Worm (Caenorhabditis elegans) whole organism, L4 larva: ENCODE measurements around the gene tag-307.

Experiments used
- F44E2.7 ChIP-seq: fragments of 200-800 bp; sonication (Bioruptor generic); IDR thresholded peaks from 2 replicates; pipeline ENCODE4 v2.1.2; 2022; ENCODE audit warnings: missing genetic modification characterization, missing compliant biosample characterization
- F49E8.2 ChIP-seq: sonication (generic microtip); optimal IDR thresholded peaks from 2 replicates; lab custom pipeline; 2016; ENCODE audit warnings: missing compliant biosample characterization, mild to moderate bottlenecking, missing genetic modification characterization, borderline replicate concordance
- R02D3.7 ChIP-seq: fragments of 150-350 bp; sonication (generic microtip); optimal IDR thresholded peaks from 3 replicates; lab custom pipeline; 2014; ENCODE audit warnings: missing biosample characterization, missing genetic modification characterization
- T20F7.1 ChIP-seq: fragments of 200-800 bp; sonication (Bioruptor generic); optimal IDR thresholded peaks from 2 replicates; lab custom pipeline; 2018; ENCODE audit warnings: mild to moderate bottlenecking, missing genetic modification characterization, missing compliant biosample characterization
- Y5F2A.4 ChIP-seq: fragments of 200-800 bp; sonication (Bioruptor generic); optimal IDR thresholded peaks from 2 replicates; lab custom pipeline; 2018; ENCODE audit warnings: mild to moderate bottlenecking, missing genetic modification characterization, missing compliant biosample characterization
- Y75B8A.6 ChIP-seq: fragments of 200-800 bp; sonication (Bioruptor generic); IDR thresholded peaks from 2 replicates; pipeline ENCODE4 v1.3.6; 2022; ENCODE audit warnings: missing genetic modification reagents, missing genetic modification characterization, missing compliant biosample characterization
- ZK337.2 ChIP-seq: fragments of 200-800 bp; sonication (Bioruptor generic); IDR thresholded peaks from 2 replicates; pipeline ENCODE4 v1.3.6; 2022; ENCODE audit warnings: missing genetic modification reagents, missing genetic modification characterization, missing compliant biosample characterization
- aha-1 ChIP-seq: fragments of 150-350 bp; peaks from one replicate; lab custom pipeline; 2014; ENCODE audit warnings: missing biosample characterization, missing genetic modification characterization
- aly-2 ChIP-seq: sonication (generic microtip); optimal IDR thresholded peaks from 2 replicates; lab custom pipeline; 2018; ENCODE audit warnings: missing biosample characterization, missing genetic modification characterization
- ama-1 ChIP-seq: fragments of 150-350 bp; optimal IDR thresholded peaks from 2 replicates; lab custom pipeline; 2014; ENCODE audit warnings: inconsistent platforms, mixed read lengths
- attf-4 ChIP-seq: sonication (generic microtip); optimal IDR thresholded peaks from 3 replicates; lab custom pipeline; 2017; ENCODE audit warnings: missing biosample characterization, missing genetic modification characterization
- ceh-62 ChIP-seq: sonication (generic microtip); optimal IDR thresholded peaks from 2 replicates; lab custom pipeline; 2017; ENCODE audit warnings: missing biosample characterization, missing genetic modification characterization
- ceh-82 ChIP-seq: sonication (generic microtip); optimal IDR thresholded peaks from 2 replicates; lab custom pipeline; 2017; ENCODE audit warnings: missing biosample characterization, missing genetic modification characterization
- cey-2 ChIP-seq: sonication (generic microtip); optimal IDR thresholded peaks from 3 replicates; lab custom pipeline; 2017; ENCODE audit warnings: missing genetic modification characterization, mild to moderate bottlenecking, missing compliant biosample characterization, antibody characterized with exemption, borderline replicate concordance; ENCODE audit not compliant: insufficient read depth
- ctbp-1 ChIP-seq: fragments of 200-800 bp; sonication (Bioruptor generic); IDR thresholded peaks from 2 replicates; pipeline ENCODE4 v1.3.6; 2022; ENCODE audit warnings: missing genetic modification reagents, missing genetic modification characterization, missing compliant biosample characterization
- dmd-9 ChIP-seq: fragments of 200-800 bp; sonication (Bioruptor generic); IDR thresholded peaks from 2 replicates; pipeline ENCODE4 v1.3.6; 2022; ENCODE audit warnings: missing genetic modification reagents, missing genetic modification characterization, missing compliant biosample characterization
- dve-1 ChIP-seq: sonication (generic microtip); optimal IDR thresholded peaks from 2 replicates; lab custom pipeline; 2017; ENCODE audit warnings: antibody characterized with exemption, mild to moderate bottlenecking, missing genetic modification characterization, missing compliant biosample characterization; ENCODE audit not compliant: insufficient read depth
- egl-27 ChIP-seq: sonication (generic microtip); optimal IDR thresholded peaks from 3 replicates; lab custom pipeline; 2017; ENCODE audit warnings: missing biosample characterization, missing genetic modification reagents, missing genetic modification characterization
- fos-1 ChIP-seq: fragments of 150-350 bp; optimal IDR thresholded peaks from 2 replicates; lab custom pipeline; 2014; ENCODE audit warnings: missing biosample characterization, missing genetic modification characterization
- gei-8 ChIP-seq: fragments of 200-800 bp; sonication (Bioruptor generic); optimal IDR thresholded peaks from 2 replicates; lab custom pipeline; 2018; ENCODE audit warnings: mild to moderate bottlenecking, missing genetic modification characterization, missing compliant biosample characterization
- hlh-30 ChIP-seq: sonication (generic microtip); optimal IDR thresholded peaks from 2 replicates; lab custom pipeline; 2017; ENCODE audit warnings: antibody characterized with exemption, mild to moderate bottlenecking, missing genetic modification characterization, missing compliant biosample characterization; ENCODE audit not compliant: insufficient read depth
- lim-7 ChIP-seq: fragments of 200-800 bp; sonication (Bioruptor generic); IDR thresholded peaks from 2 replicates; pipeline ENCODE4 v1.3.6; 2022; ENCODE audit warnings: missing genetic modification characterization, missing compliant biosample characterization
- lin-13 ChIP-seq: fragments of 150-350 bp; optimal IDR thresholded peaks from 2 replicates; lab custom pipeline; 2014; ENCODE audit warnings: missing biosample characterization, missing genetic modification reagents, missing genetic modification characterization
- lin-29 ChIP-seq: fragments of 200-800 bp; sonication (Bioruptor generic); IDR thresholded peaks from 2 replicates; pipeline ENCODE4 v1.3.6; 2022; ENCODE audit warnings: missing genetic modification reagents, missing genetic modification characterization, missing compliant biosample characterization
- madf-5 ChIP-seq, 2 experiments: fragments of 200-800 bp; sonication (Bioruptor generic); IDR thresholded peaks; 2 replicates each; pipeline ENCODE4 v1.3.6; 2022; ENCODE audit warnings: missing compliant biosample characterization in 2 of 2, missing genetic modification characterization in 2 of 2
- mep-1 ChIP-seq: fragments of 150-350 bp; sonication (generic microtip); optimal IDR thresholded peaks from 3 replicates; lab custom pipeline; 2014; ENCODE audit warnings: missing biosample characterization, missing genetic modification characterization
- mes-2 ChIP-seq: sonication (generic microtip); optimal IDR thresholded peaks from 2 replicates; lab custom pipeline; 2016; ENCODE audit warnings: missing genotype, mild to moderate bottlenecking, missing genetic modification characterization, missing compliant biosample characterization; ENCODE audit not compliant: poor library complexity, severe bottlenecking
- mxl-2 ChIP-seq: fragments of 200-800 bp; sonication (Bioruptor generic); conservative IDR thresholded peaks from 2 replicates; pipeline ENCODE4 v1.3.6; 2022; ENCODE audit warnings: missing genetic modification reagents, missing genetic modification characterization, missing compliant biosample characterization
- mxl-3 ChIP-seq: fragments of 200-800 bp; sonication (Bioruptor generic); optimal IDR thresholded peaks from 2 replicates; lab custom pipeline; 2018; ENCODE audit warnings: mild to moderate bottlenecking, missing genetic modification characterization, missing compliant biosample characterization
- nhr-11 ChIP-seq: fragments of 150-350 bp; optimal IDR thresholded peaks from 2 replicates; lab custom pipeline; 2014; ENCODE audit warnings: missing biosample characterization, missing genetic modification characterization
- nhr-237 ChIP-seq: sonication (generic microtip); optimal IDR thresholded peaks from 2 replicates; lab custom pipeline; 2017; ENCODE audit warnings: missing biosample characterization, missing genetic modification characterization
- nhr-25 ChIP-seq: sonication (generic microtip); optimal IDR thresholded peaks from 2 replicates; lab custom pipeline; 2017; ENCODE audit warnings: missing genetic modification characterization, mild to moderate bottlenecking, missing compliant biosample characterization, antibody characterized with exemption, moderate library complexity, borderline replicate concordance; ENCODE audit not compliant: insufficient read depth
- nhr-28 ChIP-seq: fragments of 150-350 bp; optimal IDR thresholded peaks from 2 replicates; lab custom pipeline; 2014; ENCODE audit warnings: missing biosample characterization, missing genetic modification characterization
- nhr-41 ChIP-seq: fragments of 200-800 bp; sonication (Bioruptor generic); IDR thresholded peaks from 2 replicates; pipeline ENCODE4 v1.3.6; 2022; ENCODE audit warnings: missing genetic modification reagents, missing genetic modification characterization, missing compliant biosample characterization
- nhr-42 ChIP-seq: fragments of 200-800 bp; sonication (Bioruptor generic); IDR thresholded peaks from 2 replicates; pipeline ENCODE4 v1.3.6; 2022; ENCODE audit warnings: missing genetic modification characterization, missing compliant biosample characterization
- nhr-6 ChIP-seq: fragments of 150-350 bp; optimal IDR thresholded peaks from 2 replicates; lab custom pipeline; 2014; ENCODE audit warnings: missing biosample characterization, missing genetic modification characterization
- nhr-77 ChIP-seq: fragments of 150-350 bp; optimal IDR thresholded peaks from 2 replicates; lab custom pipeline; 2014; ENCODE audit warnings: missing biosample characterization, missing genetic modification characterization
- php-3 ChIP-seq: fragments of 200-800 bp; sonication (Bioruptor generic); IDR thresholded peaks from 2 replicates; pipeline ENCODE4 v1.3.6; 2022; ENCODE audit warnings: missing genetic modification reagents, missing genetic modification characterization, missing compliant biosample characterization
- pqm-1 ChIP-seq: sonication (generic microtip); optimal IDR thresholded peaks from 2 replicates; lab custom pipeline; 2017; ENCODE audit warnings: missing biosample characterization, missing genetic modification characterization
- rbr-2 ChIP-seq: sonication (generic microtip); optimal IDR thresholded peaks from 2 replicates; lab custom pipeline; 2016; ENCODE audit warnings: missing genotype, missing genetic modification characterization, missing compliant biosample characterization
- saeg-2 ChIP-seq: fragments of 200-800 bp; sonication (Bioruptor generic); IDR thresholded peaks from 2 replicates; pipeline ENCODE4 v1.3.6; 2022; ENCODE audit warnings: missing genetic modification reagents, missing genetic modification characterization, missing compliant biosample characterization
- sdz-12 ChIP-seq: fragments of 200-800 bp; sonication (Bioruptor generic); optimal IDR thresholded peaks from 2 replicates; lab custom pipeline; 2018; ENCODE audit warnings: mild to moderate bottlenecking, missing genetic modification characterization, missing compliant biosample characterization
- set-16 ChIP-seq: fragments of 200-800 bp; sonication (Bioruptor generic); IDR thresholded peaks from 2 replicates; pipeline ENCODE4 v1.3.6; 2022; ENCODE audit warnings: missing genetic modification reagents, missing genetic modification characterization, missing compliant biosample characterization
- skn-1 ChIP-seq: fragments of 150-350 bp; optimal IDR thresholded peaks from 2 replicates; lab custom pipeline; 2014; ENCODE audit warnings: missing biosample characterization, missing genetic modification characterization
- spr-3 ChIP-seq: fragments of 200-800 bp; sonication (Bioruptor generic); optimal IDR thresholded peaks from 2 replicates; lab custom pipeline; 2018; ENCODE audit warnings: mild to moderate bottlenecking, missing genetic modification characterization, missing compliant biosample characterization
- tag-97 ChIP-seq: fragments of 200-800 bp; sonication (Bioruptor generic); IDR thresholded peaks from 2 replicates; pipeline ENCODE4 v1.3.6; 2022; ENCODE audit warnings: missing genetic modification characterization, missing compliant biosample characterization
- tra-1 ChIP-seq: fragments of 200-800 bp; sonication (Bioruptor generic); IDR thresholded peaks from 2 replicates; pipeline ENCODE4 v1.3.6; 2022; ENCODE audit warnings: missing genetic modification reagents, missing genetic modification characterization, missing compliant biosample characterization
- unc-130 ChIP-seq: sonication (generic microtip); optimal IDR thresholded peaks from 2 replicates; lab custom pipeline; 2016; ENCODE audit warnings: missing genetic modification reagents, missing genetic modification characterization, missing compliant biosample characterization
- zfp-2 ChIP-seq: sonication (generic microtip); optimal IDR thresholded peaks from 2 replicates; lab custom pipeline; 2016; ENCODE audit warnings: mild to moderate bottlenecking, missing genetic modification characterization, missing compliant biosample characterization
- zfp-3 ChIP-seq: fragments of 200-800 bp; sonication (Bioruptor generic); conservative IDR thresholded peaks from 2 replicates; pipeline ENCODE4 v1.3.6; 2022; ENCODE audit warnings: missing genetic modification reagents, missing genetic modification characterization, missing compliant biosample characterization

Gene tag-307

DNA sequence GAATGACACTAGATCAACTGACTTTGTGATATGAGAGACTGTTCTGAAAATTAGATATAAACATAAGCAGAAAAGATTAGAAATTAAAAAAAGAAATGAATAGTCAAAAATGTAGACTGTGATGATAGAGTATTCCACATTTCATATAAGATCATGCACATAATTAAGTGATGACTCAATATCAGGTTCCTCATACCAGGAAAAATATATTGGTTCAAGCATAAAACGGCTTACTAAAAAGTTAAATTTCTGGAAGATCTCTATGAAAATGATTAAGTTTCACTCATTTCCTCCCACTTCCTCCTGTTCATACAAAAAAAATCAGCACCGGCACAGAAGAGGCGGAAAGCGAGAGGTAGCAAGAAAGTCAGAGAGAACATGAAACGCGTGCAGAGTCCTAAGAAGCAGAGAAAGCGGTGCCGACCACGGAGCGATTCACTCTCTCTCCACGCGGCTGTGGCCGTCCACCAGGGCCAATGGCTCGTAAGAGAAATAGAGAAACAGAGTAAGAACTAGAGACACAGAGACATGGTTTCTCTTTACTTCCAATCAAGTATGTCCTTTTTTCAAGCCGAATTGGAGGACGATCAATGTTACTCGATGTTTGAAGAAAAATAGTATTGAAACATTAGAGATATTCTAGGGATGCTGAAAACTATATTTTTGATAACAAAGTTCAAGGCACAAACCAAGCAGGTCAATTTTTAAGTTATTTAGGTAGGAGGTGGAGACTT lies 34.7 kb upstream of the tag-307 start, which contains the start of the genes ZK688.5 and fahd-1 (continued):
- TF ChIP-seq saeg-2 (GFP tag; lab: Robert Waterston, UW) (no peak), sdz-12 (no peak), nhr-6 (tag; lab: Kevin White, UChicago) (peak; percentile 47), zfp-2 (tag; lab: Kevin White, UChicago) (no peak), T20F7.1 (GFP tag; lab: Kevin White, UChicago) (peak; percentile 40), cey-2 (tag; lab: Kevin White, UChicago) (no peak), F44E2.7 (GFP tag; lab: Robert Waterston, UW) (no peak), nhr-11 (tag; lab: Kevin White, UChicago) (peak; percentile 78), madf-5 (GFP tag; IDR thresholded peaks at IDR 0.05; lab: Robert Waterston, UW) (no peak), nhr-28 (tag; lab: Kevin White, UChicago) (peak; percentile 72), attf-4 (tag; lab: Kevin White, UChicago) (no peak), zfp-3 (GFP tag; lab: Robert Waterston, UW) (no peak), aly-2 (tag; lab: Kevin White, UChicago) (no peak), spr-3 (no peak), skn-1 (no peak), hlh-30 (tag; lab: Kevin White, UChicago) (peak; percentile 84), tra-1 (peak; percentile 42; the same call in 1 of the 2 replicates), ama-1 (lab: Kevin White, UChicago) (no peak), egl-27 (tag; lab: Kevin White, UChicago) (no peak), mep-1 (tag; lab: Kevin White, UChicago) (peak; percentile 88), dve-1 (tag; lab: Kevin White, UChicago) (peak; percentile 75), lim-7 (0 out of 2 replicates have a peak, but pooled peaks have one; percentile 41), nhr-237 (no peak), lin-13 (GFP tag; lab: Kevin White, UChicago) (no peak), fos-1 (tag; lab: Kevin White, UChicago) (no peak), Y5F2A.4 (GFP tag; lab: Kevin White, UChicago) (no peak), ZK337.2 (GFP tag; lab: Robert Waterston, UW) (no peak), F49E8.2 (no peak), dmd-9 (GFP tag; lab: Robert Waterston, UW) (no peak), mxl-2 (GFP tag; lab: Robert Waterston, UW) (no peak), nhr-25 (tag; lab: Kevin White, UChicago) (peak; percentile 85), tag-97 (GFP tag; lab: Robert Waterston, UW) (no peak), php-3 (GFP tag; lab: Robert Waterston, UW) (0 out of 2 replicates have a peak, but pooled peaks have one; percentile 25), lin-29 (GFP tag; lab: Robert Waterston, UW) (no peak), ceh-62 (tag; lab: Kevin White, UChicago) (no peak), nhr-77 (tag; lab: Kevin White, UChicago) (no peak), unc-130 (no peak), mxl-3 (GFP tag; lab: Kevin White, UChicago) (peak; percentile 98), R02D3.7 (no peak), rbr-2 (tag; lab: Kevin White, UChicago) (peak; percentile 78), ceh-82 (no peak), aha-1 (peak; percentile 65), nhr-42 (GFP tag; lab: Robert Waterston, UW) (no peak), Y75B8A.6 (GFP tag; lab: Robert Waterston, UW) (no peak), ctbp-1 (peak; percentile 57), nhr-41 (no peak), pqm-1 (tag; lab: Kevin White, UChicago) (peak; percentile 48), gei-8 (GFP tag; lab: Kevin White, UChicago) (no peak), mes-2 (peak; percentile 72), set-16 (GFP tag; lab: Robert Waterston, UW) (no peak; the same call in 1 of the 2 replicates)
